Fruit fly (Drosophila melanogaster): ENCODE results near the gene eIF4H2.

eIF4H2 gene

DNA sequence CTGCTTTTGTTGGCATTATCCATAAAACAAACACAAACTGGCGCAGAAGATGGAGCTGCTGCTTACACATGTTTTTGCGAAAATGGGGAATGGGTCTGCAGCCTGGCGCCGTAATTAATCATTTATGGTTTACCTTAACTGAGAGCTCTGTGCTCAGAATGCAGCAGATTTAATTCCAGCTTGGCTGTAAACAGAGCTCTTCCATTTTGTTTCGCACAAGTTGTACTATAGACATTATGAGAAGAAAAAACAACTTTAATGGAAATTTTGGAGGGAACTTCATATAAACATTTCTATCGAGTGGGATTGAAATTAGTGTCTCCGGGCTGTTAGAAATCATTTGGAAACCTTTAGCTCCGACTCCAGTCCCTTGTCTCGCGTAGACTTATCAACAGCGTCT lies at the start of gene eIF4H2:
Gene eIF4H2 (plus strand): TSS at position 301 of the 400 bp plus-strand sequence.
- no peak for TF ChIP-seq CrebA (GFP tag; optimal IDR thresholded peaks at IDR 0.05; ENCODE audit: borderline replicate concordance)
- TF ChIP-seq dl (GFP tag; optimal IDR thresholded peaks at IDR 0.05; ENCODE audit: insufficient read depth in 1 of 2, partially characterized antibody in 2 of 2): no peak
- TF ChIP-seq Dif (GFP tag; optimal IDR thresholded peaks at IDR 0.05; ENCODE audit: partially characterized antibody): no peak
- no peak for TF ChIP-seq dsf (GFP tag; optimal IDR thresholded peaks at IDR 0.05; ENCODE audit: borderline replicate concordance)
- no peak for TF ChIP-seq Sp1 (GFP tag; optimal IDR thresholded peaks at IDR 0.05)
- no peak for TF ChIP-seq HLH106 (tag; optimal IDR thresholded peaks at IDR 0.05)
- no peak for TF ChIP-seq Myc (optimal IDR thresholded peaks at IDR 0.05)
- no peak for TF ChIP-seq foxo (GFP tag; optimal IDR thresholded peaks at IDR 0.05)
- TF ChIP-seq tai (GFP tag; optimal IDR thresholded peaks at IDR 0.05): no peak
- TF ChIP-seq Rel (GFP tag; optimal IDR thresholded peaks at IDR 0.05): no peak
- no peak for TF ChIP-seq Rel (tag; optimal IDR thresholded peaks at IDR 0.05)
- no peak for TF ChIP-seq CG32264 (GFP tag; optimal IDR thresholded peaks at IDR 0.05)
- no peak for TF ChIP-seq Hr83 (GFP tag; optimal IDR thresholded peaks at IDR 0.05; ENCODE audit: poor library complexity, severe bottlenecking)
- TF ChIP-seq sage (GFP tag; optimal IDR thresholded peaks at IDR 0.05): no peak

DNA sequence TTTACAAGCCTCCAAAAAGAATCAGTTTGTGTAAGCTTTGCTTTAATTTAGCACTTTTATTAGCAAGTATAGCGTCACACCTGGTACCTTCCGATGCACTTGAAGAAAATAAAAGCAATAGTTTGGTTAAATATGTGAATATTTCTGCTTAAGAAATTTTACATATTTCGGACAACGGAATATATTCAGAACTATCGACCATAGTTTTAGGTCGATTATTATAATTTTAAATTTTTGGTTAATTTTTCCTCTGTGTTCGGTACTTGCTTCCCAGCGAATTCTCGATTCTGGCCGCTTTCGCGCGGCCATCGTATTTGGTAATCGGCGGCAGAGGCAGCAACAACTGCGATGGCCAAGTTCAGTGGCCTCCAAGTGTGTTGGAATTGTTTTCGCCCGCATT lies 36.2 kb upstream of the eIF4H2 start:
- TF ChIP-seq sage (GFP tag; optimal IDR thresholded peaks at IDR 0.05) (peak; percentile 42), lola (GFP tag; optimal IDR thresholded peaks at IDR 0.05) (no peak), tai (GFP tag; optimal IDR thresholded peaks at IDR 0.05) (no peak), Sp1 (GFP tag; optimal IDR thresholded peaks at IDR 0.05) (peak; percentile 44), CG32264 (GFP tag; optimal IDR thresholded peaks at IDR 0.05) (peak; percentile 52), Abd-B (GFP tag; optimal IDR thresholded peaks at IDR 0.05) (no peak), jim (GFP tag; optimal IDR thresholded peaks at IDR 0.05) (no peak), CrebA (GFP tag; optimal IDR thresholded peaks at IDR 0.05; ENCODE audit: borderline replicate concordance) (no peak), brk (GFP tag; optimal IDR thresholded peaks at IDR 0.05) (no peak), sv (GFP tag; optimal IDR thresholded peaks at IDR 0.05) (no peak), br (GFP tag; optimal IDR thresholded peaks at IDR 0.05) (peak; percentile 31), Vsx2 (GFP tag; optimal IDR thresholded peaks at IDR 0.05; ENCODE audit: partially characterized antibody) (no peak), Hr78 (GFP tag; optimal IDR thresholded peaks at IDR 0.05) (no peak), foxo (GFP tag; optimal IDR thresholded peaks at IDR 0.05) (peak in 1 of 2 experiments; percentile 80), rgr (GFP tag; optimal IDR thresholded peaks at IDR 0.05) (peak; percentile 26), Myc (optimal IDR thresholded peaks at IDR 0.05) (no peak), Hr83 (GFP tag; optimal IDR thresholded peaks at IDR 0.05; ENCODE audit: poor library complexity, severe bottlenecking) (no peak), dmrt93B (GFP tag; optimal IDR thresholded peaks at IDR 0.05) (peak; percentile 38), pan (optimal IDR thresholded peaks at IDR 0.05) (no peak), HLH106 (tag; optimal IDR thresholded peaks at IDR 0.05) (peak; percentile 86), h (GFP tag; optimal IDR thresholded peaks at IDR 0.05) (peak; percentile 88), dl (GFP tag; optimal IDR thresholded peaks at IDR 0.05; ENCODE audit: insufficient read depth in 1 of 2, partially characterized antibody in 2 of 2) (no peak), OdsH (GFP tag; optimal IDR thresholded peaks at IDR 0.05) (peak; percentile 2), psq (GFP tag; optimal IDR thresholded peaks at IDR 0.05) (no peak), ey (GFP tag; optimal IDR thresholded peaks at IDR 0.05) (peak; percentile 31), Mio (GFP tag; optimal IDR thresholded peaks at IDR 0.05) (no peak), N (GFP tag; optimal IDR thresholded peaks at IDR 0.05) (no peak), Hnf4 (GFP tag; optimal IDR thresholded peaks at IDR 0.05) (peak; percentile 28), woc (GFP tag; optimal IDR thresholded peaks at IDR 0.05) (no peak), Rel (GFP tag; optimal IDR thresholded peaks at IDR 0.05) (no peak), Rel (tag; optimal IDR thresholded peaks at IDR 0.05) (peak; percentile 5), fru (GFP tag; optimal IDR thresholded peaks at IDR 0.05) (peak; percentile 81), dsf (GFP tag; optimal IDR thresholded peaks at IDR 0.05; ENCODE audit: borderline replicate concordance) (no peak), GATAd (GFP tag; optimal IDR thresholded peaks at IDR 0.05) (no peak), Dfd (GFP tag; optimal IDR thresholded peaks at IDR 0.05) (no peak), CG9705 (GFP tag; optimal IDR thresholded peaks at IDR 0.05) (peak; percentile 59)

DNA sequence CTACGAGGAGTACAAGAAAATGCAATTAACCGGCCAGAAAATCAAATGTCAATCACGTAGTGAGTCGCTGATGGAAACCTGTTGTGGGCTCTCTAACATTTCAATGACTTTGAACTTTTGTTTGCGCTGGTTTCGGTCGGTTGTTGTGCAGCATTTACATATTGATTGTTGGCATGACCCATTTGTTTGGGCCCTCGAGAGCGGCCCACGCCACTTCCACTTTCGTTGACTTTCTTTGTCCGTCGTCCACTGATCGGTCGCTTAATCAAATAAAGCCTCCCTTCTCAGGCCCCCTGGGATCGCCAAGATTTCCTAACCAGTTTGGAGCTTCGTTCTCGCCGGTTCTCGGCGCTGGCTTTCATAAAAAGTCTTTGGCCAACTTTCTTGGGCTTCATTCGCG lies 35.6 kb upstream of the eIF4H2 start, which contains the start of gene Spn100A:
Gene Spn100A (plus strand): TSS at position 392 of the 400 bp plus-strand sequence.
- no peak for TF ChIP-seq ey (GFP tag; optimal IDR thresholded peaks at IDR 0.05)
- TF ChIP-seq Mio (GFP tag; optimal IDR thresholded peaks at IDR 0.05): no peak
- no peak for TF ChIP-seq fru (GFP tag; optimal IDR thresholded peaks at IDR 0.05)
- no peak for TF ChIP-seq Myc (optimal IDR thresholded peaks at IDR 0.05)
- TF ChIP-seq CG32264 (GFP tag; optimal IDR thresholded peaks at IDR 0.05): no peak
- no peak for TF ChIP-seq woc (GFP tag; optimal IDR thresholded peaks at IDR 0.05)
- TF ChIP-seq pan (optimal IDR thresholded peaks at IDR 0.05): no peak

Measured in whole organism, wandering third instar larva.